Worm (Caenorhabditis elegans): ENCODE data around the gene Y37H2A.18.

Gene Y37H2A.18

DNA sequence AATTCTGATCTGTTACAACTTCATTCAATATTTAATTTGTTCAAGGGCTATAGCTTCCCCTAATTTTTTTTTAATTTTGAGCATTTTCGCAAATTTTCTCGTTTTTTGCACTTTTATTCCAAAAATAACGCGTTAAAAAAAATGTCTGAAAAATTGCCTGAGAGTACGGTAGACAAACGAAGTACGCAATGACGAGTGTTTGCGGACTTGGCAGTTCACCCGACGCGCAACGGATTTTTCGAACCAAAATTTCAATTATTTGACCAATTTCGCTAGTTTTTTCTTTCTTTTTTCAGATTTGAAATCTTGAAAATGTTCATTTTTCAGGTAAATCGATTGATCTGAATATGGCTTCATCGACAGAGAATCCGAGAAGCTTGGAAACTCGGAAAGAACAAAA, 5.9 kb downstream of the Y37H2A.18 start, which contains the start of gene fbxa-211:
Gene fbxa-211 (plus strand): TSS at position 328 of the 400 bp plus-strand sequence.
- peak; percentile 43 for TF ChIP-seq F49E8.2 (tag; optimal IDR thresholded peaks at IDR 0.05; ENCODE audit: insufficient read depth)
- no peak for TF ChIP-seq ceh-79 (tag; optimal IDR thresholded peaks at IDR 0.05)
- peak; percentile 32 for TF ChIP-seq snpc-1.3 (tag; optimal IDR thresholded peaks at IDR 0.05; ENCODE audit: insufficient read depth)
- TF ChIP-seq lsl-1 (GFP tag; optimal IDR thresholded peaks at IDR 0.05): peak; percentile 71

DNA sequence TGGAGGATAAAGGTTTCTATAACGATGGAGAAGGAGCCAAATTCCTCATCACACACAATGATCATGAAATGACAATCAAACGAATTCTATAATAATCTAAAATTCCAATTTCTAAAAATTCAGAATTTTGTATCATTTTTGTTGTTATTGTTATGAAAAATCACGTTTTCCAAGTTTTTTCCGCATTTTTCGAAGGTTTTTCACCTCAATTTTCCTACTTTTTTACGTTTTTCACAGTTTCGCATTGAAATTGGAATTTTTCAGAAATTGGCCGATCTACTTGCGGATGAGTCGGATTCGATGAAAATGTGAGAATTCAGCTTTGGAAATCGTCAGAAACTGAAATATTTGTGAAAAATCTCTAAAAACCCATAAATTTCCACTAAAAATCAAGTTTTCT, 8.0 kb downstream of the Y37H2A.18 start, which contains the start of gene fbxa-210:
Gene fbxa-210 (plus strand): TSS at position 301 of the 400 bp plus-strand sequence.
- TF ChIP-seq ztf-18 (tag; optimal IDR thresholded peaks at IDR 0.05): no peak
- TF ChIP-seq F33H1.4 (GFP tag; IDR thresholded peaks at IDR 0.05): no peak

ce11 chrV:18123639-18124038, 9.4 kb downstream of the Y37H2A.18 start, which contains the start of gene fbxa-107:
TSS of gene fbxa-107 (plus strand) at chrV:18123939.
- TF ChIP-seq sdz-38 (tag; optimal IDR thresholded peaks at IDR 0.05) (no peak), tbp1 (GFP tag; optimal IDR thresholded peaks at IDR 0.05) (no peak), Y53F4B.3 (GFP tag; IDR thresholded peaks at IDR 0.05) (no peak), aptf-2 (GFP tag; conservative IDR thresholded peaks at IDR 0.05) (no peak), ekl-4 (GFP tag; IDR thresholded peaks at IDR 0.05) (no peak), tlf-1 (GFP tag; optimal IDR thresholded peaks at IDR 0.05) (no peak), somi-1 (GFP tag; optimal IDR thresholded peaks at IDR 0.05) (no peak), T26A5.8 (tag; optimal IDR thresholded peaks at IDR 0.05) (no peak), snpc-1.3 (tag; optimal IDR thresholded peaks at IDR 0.05; ENCODE audit: insufficient read depth) (no peak), nfya-1 (tag; optimal IDR thresholded peaks at IDR 0.05; ENCODE audit: borderline replicate concordance, insufficient read depth) (no peak), bed-1 (GFP tag; IDR thresholded peaks at IDR 0.05) (no peak), ZK185.1 (tag; optimal IDR thresholded peaks at IDR 0.05; ENCODE audit: poor library complexity, severe bottlenecking) (no peak), snpc-3.4 (tag; optimal IDR thresholded peaks at IDR 0.05) (no peak), mel-28 (tag; optimal IDR thresholded peaks at IDR 0.05; ENCODE audit: borderline replicate concordance) (no peak), mcd-1 (GFP tag; IDR thresholded peaks at IDR 0.05) (no peak), hlh-26 (GFP tag; conservative IDR thresholded peaks at IDR 0.05) (no peak), ceh-40 (GFP tag; IDR thresholded peaks at IDR 0.05) (no peak), snpc-1.1 (tag; optimal IDR thresholded peaks at IDR 0.05; ENCODE audit: insufficient read depth) (no peak), ceh-79 (tag; optimal IDR thresholded peaks at IDR 0.05) (no peak), nhr-179 (tag; optimal IDR thresholded peaks at IDR 0.05) (no peak)

DNA sequence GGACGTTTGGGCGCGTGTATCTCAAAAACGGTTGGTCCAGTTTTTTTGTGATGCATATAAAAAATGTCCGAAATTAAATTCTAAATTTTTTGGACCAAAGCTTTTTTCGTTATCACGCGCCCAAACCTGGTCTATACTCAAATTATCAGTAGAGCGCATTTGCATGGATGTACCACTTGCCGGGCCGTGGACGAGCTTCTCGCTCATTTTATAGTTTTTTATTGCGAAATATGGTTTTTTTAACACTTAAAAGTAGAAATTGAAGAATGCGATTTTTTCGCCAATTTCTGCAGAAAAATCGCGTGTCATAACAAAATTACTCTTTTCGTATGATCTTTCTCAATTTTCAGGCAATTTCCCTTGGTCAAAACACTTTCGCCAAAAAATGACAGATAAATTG, 18.0 kb downstream of the Y37H2A.18 start:
- TF ChIP-seq mcd-1 (GFP tag; IDR thresholded peaks at IDR 0.05): peak; percentile 83
- TF ChIP-seq cebp-1 (GFP tag; IDR thresholded peaks at IDR 0.05): peak; percentile 93
- peak; percentile 90 for TF ChIP-seq cebp-1 (tag; optimal IDR thresholded peaks at IDR 0.05)
- peak; percentile 13 for TF ChIP-seq attf-5 (GFP tag; optimal IDR thresholded peaks at IDR 0.05)

ce11 chrV:18109449-18109848, 23.6 kb downstream of the Y37H2A.18 start:
- TF ChIP-seq attf-3 (GFP tag; conservative IDR thresholded peaks at IDR 0.05): no peak
- no peak for TF ChIP-seq ceh-27 (GFP tag; optimal IDR thresholded peaks at IDR 0.05)

DNA sequence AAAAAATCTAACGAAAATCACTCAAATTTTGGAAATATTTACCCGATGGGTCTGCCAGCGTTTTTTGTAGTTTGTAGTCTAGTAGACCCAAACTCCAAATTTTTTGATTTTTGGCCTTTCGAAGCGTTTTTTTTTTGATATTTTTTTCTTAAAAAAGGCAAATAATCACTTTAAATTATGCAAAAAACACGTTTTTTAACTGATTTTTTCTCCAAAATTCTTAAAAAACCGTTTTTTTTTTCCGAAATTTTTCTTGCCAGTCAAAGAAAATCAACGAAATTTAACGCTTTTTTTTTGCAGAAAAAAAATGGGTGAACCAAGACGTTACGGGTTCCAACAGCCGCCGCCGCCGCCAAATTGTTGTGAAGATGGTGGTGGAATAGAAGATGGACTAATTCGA, 25.1 kb downstream of the Y37H2A.18 start, which contains the start of gene Y37H2A.1:
Gene Y37H2A.1 (plus strand): TSS at position 301 of the 400 bp plus-strand sequence.
- TF ChIP-seq nhr-27 (tag; optimal IDR thresholded peaks at IDR 0.05) (no peak), F52B5.7 (tag; optimal IDR thresholded peaks at IDR 0.05) (no peak), dpl-1 (GFP tag; optimal IDR thresholded peaks at IDR 0.05) (no peak), ceh-58 (GFP tag; IDR thresholded peaks at IDR 0.05) (no peak), tlf-1 (GFP tag; optimal IDR thresholded peaks at IDR 0.05) (no peak), ceh-79 (tag; optimal IDR thresholded peaks at IDR 0.05) (no peak), B0336.3 (GFP tag; IDR thresholded peaks at IDR 0.05) (no peak)

Measured in whole organism, young adult.